Fruit fly (Drosophila melanogaster) S2 (cell line): Measurements from ENCODE around the gene Dph4.

ENCODE experiments used
- CG8478 ChIP-seq: fragments of >200 bp; optimal IDR thresholded peaks from 2 replicates; lab custom pipeline; 2018
- CTCF ChIP-seq, 2 experiments: fragments of >200 bp; optimal IDR thresholded peaks; 2 replicates each; lab custom pipeline; 2018

The Dph4 gene

dm6 chr3R:5592009-5592572, 31.8 kb downstream of the Dph4 start:
- no peak for TF ChIP-seq CG8478 (lab: Kevin White, UChicago)
- TF ChIP-seq CTCF (optimal IDR thresholded peaks at IDR 0.05; lab: Kevin White, UChicago): no peak

dm6 chr3R:5591398-5591853, 32.5 kb downstream of the Dph4 start, which contains the start of the genes noi and Vha26:
Gene noi, minus strand, starts transcription at chr3R:5591459.
Gene Vha26, plus strand, starts transcription at chr3R:5591763.
- TF ChIP-seq CG8478 (lab: Kevin White, UChicago): no peak
- no peak for TF ChIP-seq CTCF (optimal IDR thresholded peaks at IDR 0.05; lab: Kevin White, UChicago)

- TF ChIP-seq CTCF (optimal IDR thresholded peaks at IDR 0.05; lab: Kevin White, UChicago) (no peak), CG8478 (lab: Kevin White, UChicago) (no peak)
These were observed 35.4 kb downstream of the Dph4 start, which contains the start of gene PolZ2 for dm6 chr3R:5588573-5588972. Gene PolZ2, plus strand, starts transcription at chr3R:5588873.

dm6 chr3R:5587863-5588519, 35.9 kb downstream of the Dph4 start, which contains the start of gene CG2926:
Gene CG2926, minus strand, starts transcription at chr3R:5588380.
- TF ChIP-seq CG8478 (lab: Kevin White, UChicago) (no peak), CTCF (optimal IDR thresholded peaks at IDR 0.05; lab: Kevin White, UChicago) (peak in 1 of 2 experiments; percentile 20)

dm6 chr3R:5573883-5574282, 50.0 kb downstream of the Dph4 start:
- TF ChIP-seq CG8478 (lab: Kevin White, UChicago) (no peak), CTCF (optimal IDR thresholded peaks at IDR 0.05; lab: Kevin White, UChicago) (no peak)

dm6 chr3R:5572900-5573665, 50.8 kb downstream of the Dph4 start:
- TF ChIP-seq CG8478 (lab: Kevin White, UChicago) (no peak), CTCF (optimal IDR thresholded peaks at IDR 0.05; lab: Kevin White, UChicago) (no peak)
